Fruit fly (Drosophila melanogaster): ENCODE results near the gene CG10428.
A peak's percentile ranks its signal among the peaks of the same experiment; 100 is the strongest.

DNA sequence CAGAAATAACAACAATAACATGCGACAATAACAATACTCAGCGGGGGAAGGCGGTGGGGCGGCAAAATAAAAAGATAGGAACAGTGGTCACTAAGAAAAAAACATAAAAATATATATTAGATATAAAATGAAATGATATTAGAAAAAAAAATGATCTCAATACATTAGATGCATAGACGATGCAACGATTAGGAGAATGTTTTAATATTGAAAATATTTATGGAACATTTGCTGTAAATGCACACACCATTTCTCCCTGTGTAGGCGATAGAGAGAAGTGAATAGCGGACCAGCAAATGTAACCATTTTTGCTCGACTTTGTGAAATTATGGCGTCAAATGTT lies 17.5 kb downstream of the CG10428 start:
- TF ChIP-seq Hr39 (optimal IDR thresholded peaks at IDR 0.05) (no peak), CG6254 (GFP tag; optimal IDR thresholded peaks at IDR 0.05) (peak; percentile 47), wdn (GFP tag; IDR thresholded peaks at IDR 0.05) (peak; percentile 95), kah (GFP tag; optimal IDR thresholded peaks at IDR 0.05) (peak; percentile 21), CG10267 (tag; optimal IDR thresholded peaks at IDR 0.05) (peak; percentile 52), NC2β (GFP tag; optimal IDR thresholded peaks at IDR 0.05) (peak; percentile 19), CG31224 (GFP tag; IDR thresholded peaks at IDR 0.05) (peak; percentile 92), PHDP (tag; optimal IDR thresholded peaks at IDR 0.05) (peak; percentile 84), caup (GFP tag; optimal IDR thresholded peaks at IDR 0.05; ENCODE audit: severe bottlenecking) (peak; percentile 81), CG32767 (GFP tag; IDR thresholded peaks at IDR 0.05) (peak; percentile 87), HHEX (GFP tag; optimal IDR thresholded peaks at IDR 0.05) (peak; percentile 86), CG30020 (tag; optimal IDR thresholded peaks at IDR 0.05) (no peak)
